Fruit fly (Drosophila melanogaster) whole organism, embryonic: ENCODE results near the gene CG45049.
A peak's percentile ranks its signal among the peaks of the same experiment; 100 is the strongest.

Experiments used
- Bgb ChIP-seq: fragments of 200-800 bp; sonication (Bioruptor generic); IDR thresholded peaks from 2 replicates; pipeline ENCODE4 v1.3.6; 2022; ENCODE audit warnings: missing biosample characterization, missing genetic modification characterization; ENCODE audit not compliant: partially characterized antibody
- CG10209 ChIP-seq: fragments of 200-800 bp; sonication (Bioruptor generic); optimal IDR thresholded peaks from 3 replicates; lab custom pipeline; 2017; ENCODE audit warnings: missing biosample characterization, mild to moderate bottlenecking, missing genetic modification characterization, missing genetic modification reagents
- CG10462 ChIP-seq: fragments of 200-800 bp; sonication (Bioruptor generic); optimal IDR thresholded peaks from 2 replicates; lab custom pipeline; 2016; ENCODE audit warnings: missing biosample characterization, missing genetic modification characterization
- CG10543 ChIP-seq: fragments of 200-800 bp; sonication (Bioruptor generic); optimal IDR thresholded peaks from 3 replicates; lab custom pipeline; 2017; ENCODE audit warnings: missing biosample characterization, mild to moderate bottlenecking, missing genetic modification characterization, moderate library complexity
- CG10959 ChIP-seq: fragments of 200-800 bp; sonication (Bioruptor generic); IDR thresholded peaks from 2 replicates; pipeline ENCODE4 v1.3.6; 2022; ENCODE audit warnings: missing biosample characterization, missing genetic modification characterization
- CG13123 ChIP-seq: fragments of 200-800 bp; sonication (Bioruptor generic); optimal IDR thresholded peaks from 2 replicates; lab custom pipeline; 2016; ENCODE audit warnings: missing biosample characterization, missing genetic modification characterization
- CG14667 ChIP-seq: fragments of 200-800 bp; sonication (Bioruptor generic); IDR thresholded peaks from 2 replicates; pipeline ENCODE4 v1.3.6; 2022; ENCODE audit warnings: missing biosample characterization, missing genetic modification characterization
- CG18476 ChIP-seq: fragments of 200-800 bp; sonication (Bioruptor generic); optimal IDR thresholded peaks from 2 replicates; lab custom pipeline; 2016; ENCODE audit warnings: missing biosample characterization, mild to moderate bottlenecking, missing genetic modification characterization
- CG31365 ChIP-seq: fragments of 200-800 bp; sonication (Bioruptor generic); optimal IDR thresholded peaks from 2 replicates; lab custom pipeline; 2018; ENCODE audit warnings: missing biosample characterization, mild to moderate bottlenecking, missing genetic modification characterization
- CG3726 ChIP-seq: fragments of 200-800 bp; sonication (Bioruptor generic); IDR thresholded peaks from 3 replicates; pipeline ENCODE4, ENCODE4 v1.3.6; 2022; ENCODE audit warnings: missing biosample characterization, missing genetic modification characterization
- CG3847 ChIP-seq: fragments of 200-800 bp; sonication (Bioruptor generic); IDR thresholded peaks from 2 replicates; pipeline ENCODE4 v1.3.6; 2022; ENCODE audit warnings: missing biosample characterization, missing genetic modification characterization
- CG4328 ChIP-seq: fragments of 200-800 bp; sonication (Bioruptor generic); optimal IDR thresholded peaks from 3 replicates; lab custom pipeline; 2017; ENCODE audit warnings: missing biosample characterization, missing genetic modification reagents, missing genetic modification characterization
- CG6854 ChIP-seq: fragments of 200-800 bp; sonication (Bioruptor generic); optimal IDR thresholded peaks from 3 replicates; lab custom pipeline; 2017; ENCODE audit warnings: missing biosample characterization, mild to moderate bottlenecking, missing genetic modification characterization
- CG7372 ChIP-seq: fragments of 200-800 bp; sonication (Bioruptor generic); IDR thresholded peaks from 2 replicates; pipeline ENCODE4 v1.3.6; 2022; ENCODE audit warnings: missing biosample characterization, missing genetic modification characterization
- CG7556 ChIP-seq: fragments of 200-800 bp; sonication (Bioruptor generic); optimal IDR thresholded peaks from 2 replicates; lab custom pipeline; 2017; ENCODE audit warnings: missing biosample characterization, mild to moderate bottlenecking, missing genetic modification characterization
- CG7786 ChIP-seq: fragments of 200-800 bp; sonication (Bioruptor generic); optimal IDR thresholded peaks from 2 replicates; lab custom pipeline; 2016; ENCODE audit warnings: missing biosample characterization, missing genetic modification characterization
- CG7928 ChIP-seq: fragments of 200-800 bp; sonication (Bioruptor generic); optimal IDR thresholded peaks from 2 replicates; lab custom pipeline; 2017; ENCODE audit warnings: missing biosample characterization, mild to moderate bottlenecking, missing genetic modification characterization
- CG7963 ChIP-seq: fragments of 200-800 bp; sonication (Bioruptor generic); IDR thresholded peaks from 3 replicates; pipeline ENCODE4 v1.3.6; 2022; ENCODE audit warnings: missing biosample characterization, missing genetic modification characterization; ENCODE audit not compliant: partially characterized antibody
- CG8281 ChIP-seq: fragments of 200-800 bp; sonication (Bioruptor generic); optimal IDR thresholded peaks from 2 replicates; lab custom pipeline; 2018; ENCODE audit warnings: missing biosample characterization, mild to moderate bottlenecking, missing genetic modification characterization, moderate library complexity
- CG9609 ChIP-seq: fragments of 200-800 bp; sonication (Bioruptor generic); optimal IDR thresholded peaks from 3 replicates; lab custom pipeline; 2016; ENCODE audit warnings: missing biosample characterization, missing genetic modification characterization
- CG9797 ChIP-seq: fragments of 200-800 bp; sonication (Bioruptor generic); optimal IDR thresholded peaks from 3 replicates; lab custom pipeline; 2018; ENCODE audit warnings: missing biosample characterization, mild to moderate bottlenecking, missing genetic modification characterization
- CG9817 ChIP-seq: fragments of 200-800 bp; sonication (Bioruptor generic); optimal IDR thresholded peaks from 2 replicates; lab custom pipeline; 2018; ENCODE audit warnings: missing biosample characterization, mild to moderate bottlenecking, missing genetic modification characterization, moderate library complexity
- Dip2 ChIP-seq: fragments of 200-800 bp; sonication (Bioruptor generic); IDR thresholded peaks from 2 replicates; pipeline ENCODE4 v1.3.6; 2022; ENCODE audit warnings: missing biosample characterization, missing genetic modification characterization
- E2f1 ChIP-seq: fragments of 200-800 bp; sonication (Bioruptor generic); IDR thresholded peaks from 2 replicates; pipeline ENCODE4 v1.3.6; 2022; ENCODE audit warnings: missing biosample characterization, missing genetic modification characterization
- ERR ChIP-seq: fragments of 200-800 bp; sonication (Bioruptor generic); optimal IDR thresholded peaks from 2 replicates; lab custom pipeline; 2016; ENCODE audit warnings: missing biosample characterization, missing genetic modification characterization
- H15 ChIP-seq: fragments of 200-800 bp; sonication (Bioruptor generic); IDR thresholded peaks from 3 replicates; pipeline ENCODE4 v1.3.6; 2022; ENCODE audit warnings: missing biosample characterization, missing genetic modification characterization
- HmgZ ChIP-seq: fragments of 200-800 bp; sonication (Bioruptor generic); optimal IDR thresholded peaks from 2 replicates; lab custom pipeline; 2018; ENCODE audit warnings: missing biosample characterization, mild to moderate bottlenecking, missing genetic modification characterization
- Hr39 ChIP-seq: fragments of >200 bp; optimal IDR thresholded peaks from 2 replicates; lab custom pipeline; 2017
- Stat92E ChIP-seq, 3 experiments: fragments of >200 bp in 2 of 3; fragments of 200-800 bp in 1 of 3; sonication (Bioruptor generic) in 1 of 3; optimal IDR thresholded peaks; 2 replicates each; lab custom pipeline; 2017 to 2019; ENCODE audit warnings: missing biosample characterization in 3 of 3, missing genetic modification characterization in 3 of 3, mild to moderate bottlenecking in 1 of 3, moderate library complexity in 1 of 3
- Xbp1 ChIP-seq: fragments of 200-800 bp; sonication (Bioruptor generic); optimal IDR thresholded peaks from 3 replicates; lab custom pipeline; 2016; ENCODE audit warnings: missing biosample characterization, mild to moderate bottlenecking, missing genetic modification characterization
- Xrp1 ChIP-seq: fragments of 200-800 bp; sonication (Bioruptor generic); IDR thresholded peaks from 2 replicates; pipeline ENCODE4 v1.3.6; 2022; ENCODE audit warnings: missing biosample characterization, missing genetic modification characterization
- amos ChIP-seq: fragments of 200-800 bp; sonication (Bioruptor generic); IDR thresholded peaks from 2 replicates; pipeline ENCODE4 v1.3.6; 2022; ENCODE audit warnings: missing biosample characterization, missing genetic modification characterization; ENCODE audit not compliant: partially characterized antibody
- cad ChIP-seq: fragments of >200 bp; optimal IDR thresholded peaks from 2 replicates; lab custom pipeline; 2017; ENCODE audit warnings: missing biosample characterization, missing genetic modification characterization
- dati ChIP-seq: fragments of 200-800 bp; sonication (Bioruptor generic); IDR thresholded peaks from 2 replicates; pipeline ENCODE4 v1.3.6; 2022; ENCODE audit warnings: missing biosample characterization, missing genetic modification characterization
- dmrt99B ChIP-seq: fragments of 200-800 bp; sonication (Bioruptor generic); optimal IDR thresholded peaks from 2 replicates; lab custom pipeline; 2018; ENCODE audit warnings: missing biosample characterization, mild to moderate bottlenecking, missing genetic modification characterization, moderate library complexity
- fd64A ChIP-seq: fragments of 200-800 bp; sonication (Bioruptor generic); optimal IDR thresholded peaks from 3 replicates; lab custom pipeline; 2018; ENCODE audit warnings: missing biosample characterization, mild to moderate bottlenecking, missing genetic modification characterization
- ftz-f1 ChIP-seq: fragments of 200-800 bp; sonication (Bioruptor generic); optimal IDR thresholded peaks from 2 replicates; lab custom pipeline; 2016; ENCODE audit warnings: missing biosample characterization, missing genetic modification characterization
- gfzf ChIP-seq: fragments of 200-800 bp; sonication (Bioruptor generic); optimal IDR thresholded peaks from 2 replicates; lab custom pipeline; 2016; ENCODE audit warnings: missing biosample characterization, mild to moderate bottlenecking, missing genetic modification characterization, moderate library complexity
- hb ChIP-seq: fragments of 200-800 bp; sonication (Bioruptor generic); IDR thresholded peaks from 3 replicates; pipeline ENCODE4 v1.3.6; 2022; ENCODE audit warnings: missing biosample characterization, missing genetic modification characterization; ENCODE audit not compliant: partially characterized antibody
- insv ChIP-seq, 2 experiments: fragments of 200-800 bp; sonication (Bioruptor generic); optimal IDR thresholded peaks; 3 replicates each; lab custom pipeline; 2016 to 2018; ENCODE audit warnings: missing biosample characterization in 2 of 2, missing genetic modification characterization in 2 of 2
- jing ChIP-seq: fragments of 200-800 bp; sonication (Bioruptor generic); optimal IDR thresholded peaks from 2 replicates; lab custom pipeline; 2018; ENCODE audit warnings: missing biosample characterization, mild to moderate bottlenecking, missing genetic modification characterization
- pzg ChIP-seq: fragments of 200-800 bp; sonication (Bioruptor generic); optimal IDR thresholded peaks from 3 replicates; lab custom pipeline; 2018; ENCODE audit warnings: missing biosample characterization, mild to moderate bottlenecking, missing genetic modification characterization, moderate library complexity
- row ChIP-seq: fragments of 200-800 bp; sonication (Bioruptor generic); IDR thresholded peaks from 3 replicates; pipeline ENCODE4 v1.3.6; 2022; ENCODE audit warnings: missing biosample characterization, missing genetic modification characterization
- sens ChIP-seq: fragments of 200-800 bp; sonication (Bioruptor generic); peaks from one replicate; lab custom pipeline; 2016; ENCODE audit warnings: missing biosample characterization, missing genetic modification characterization
- shn ChIP-seq: fragments of 200-800 bp; sonication (Bioruptor generic); optimal IDR thresholded peaks from 3 replicates; lab custom pipeline; 2016; ENCODE audit warnings: missing biosample characterization, missing genetic modification characterization
- sna ChIP-seq: fragments of 200-800 bp; sonication (Bioruptor generic); IDR thresholded peaks from 2 replicates; pipeline ENCODE4 v1.3.6; 2022; ENCODE audit warnings: missing biosample characterization, missing genetic modification characterization; ENCODE audit not compliant: partially characterized antibody
- sob ChIP-seq: fragments of 200-800 bp; sonication (Bioruptor generic); IDR thresholded peaks from 2 replicates; pipeline ENCODE4 v1.3.6; 2022; ENCODE audit warnings: missing biosample characterization, missing genetic modification characterization
- sr ChIP-seq: fragments of 200-800 bp; sonication (Bioruptor generic); IDR thresholded peaks from 3 replicates; pipeline ENCODE4 v1.3.6; 2022; ENCODE audit warnings: missing biosample characterization, missing genetic modification characterization
- unc-4 ChIP-seq: fragments of 200-800 bp; sonication (Bioruptor generic); IDR thresholded peaks from 2 replicates; pipeline ENCODE4 v1.3.6; 2022; ENCODE audit warnings: missing biosample characterization, missing genetic modification characterization; ENCODE audit not compliant: partially characterized antibody
- zen2 ChIP-seq: fragments of 200-800 bp; sonication (Bioruptor generic); IDR thresholded peaks from 3 replicates; pipeline ENCODE4 v1.3.6; 2022; ENCODE audit warnings: missing biosample characterization, missing genetic modification characterization; ENCODE audit not compliant: partially characterized antibody

Gene CG45049

DNA sequence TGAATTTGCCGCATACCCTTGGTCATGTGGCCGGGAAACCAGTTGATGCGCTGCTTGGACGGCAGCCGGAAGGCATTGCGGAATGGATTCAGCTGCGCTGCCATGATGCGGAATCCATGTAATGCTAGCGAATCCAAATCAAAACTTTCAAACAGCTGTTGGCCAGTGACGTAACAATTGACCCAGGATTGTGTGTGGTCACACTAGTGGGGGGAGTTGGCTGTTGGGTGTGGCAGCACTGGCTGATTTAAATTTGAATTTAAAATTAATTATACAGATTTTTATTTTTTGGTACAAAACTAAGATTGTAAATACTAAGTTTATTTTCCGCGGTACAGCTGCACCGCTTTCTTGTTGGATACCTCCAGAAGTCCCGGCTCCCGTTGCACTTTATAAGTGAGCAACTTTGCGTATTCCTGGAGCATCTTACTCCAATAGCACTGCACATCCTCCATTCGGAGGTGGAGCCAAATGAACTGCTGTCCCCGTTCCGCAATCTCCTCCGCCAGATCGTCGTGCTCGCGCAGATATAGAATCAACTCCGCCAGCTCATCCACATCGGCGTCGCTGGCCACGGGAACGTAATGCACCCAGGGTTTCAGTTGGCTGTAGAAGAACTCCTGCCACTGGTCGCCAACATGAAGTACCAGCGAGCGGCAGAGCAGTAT lies 20.8 kb downstream of the CG45049 start, which contains the start of gene CG17141 (continued):
- no peak; the same call in 2 of the 3 replicates for TF ChIP-seq hb (GFP tag; lab: Robert Waterston, UW)
- no peak for TF ChIP-seq CG9609 (GFP tag; lab: Kevin White, UChicago)
- TF ChIP-seq gfzf = peak; percentile 42
- no peak for TF ChIP-seq CG9817
- TF ChIP-seq CG3726 (GFP tag; lab: Robert Waterston, UW) = no peak
- TF ChIP-seq CG10959 = no peak
- TF ChIP-seq CG7372 (GFP tag; lab: Robert Waterston, UW) = no peak
- no peak for TF ChIP-seq shn (GFP tag; lab: Kevin White, UChicago)
- no peak for TF ChIP-seq H15
- TF ChIP-seq sr (GFP tag; lab: Robert Waterston, UW) = no peak
- TF ChIP-seq insv (GFP tag; optimal IDR thresholded peaks at IDR 0.05; lab: Kevin White, UChicago) = no peak
- no peak for TF ChIP-seq ftz-f1 (GFP tag; lab: Kevin White, UChicago)
- TF ChIP-seq pzg (GFP tag; lab: Kevin White, UChicago) = peak; percentile 90
- no peak for TF ChIP-seq fd64A (GFP tag; lab: Kevin White, UChicago)
- peak; percentile 47 for TF ChIP-seq unc-4
- no peak for TF ChIP-seq CG31365 (tag; lab: Kevin White, UChicago)
- TF ChIP-seq CG9797 (GFP tag; lab: Kevin White, UChicago) = peak; percentile 52
- TF ChIP-seq sob (GFP tag; lab: Robert Waterston, UW) = no peak
- peak; percentile 74 for TF ChIP-seq sens (GFP tag; lab: Kevin White, UChicago)
- no peak for TF ChIP-seq CG18476 (GFP tag; lab: Kevin White, UChicago)
- TF ChIP-seq ERR (GFP tag; lab: Kevin White, UChicago) = no peak
- TF ChIP-seq Hr39 (lab: Kevin White, UChicago) = no peak
- TF ChIP-seq E2f1 = no peak
- TF ChIP-seq CG13123 = no peak
- no peak for TF ChIP-seq CG6854
- peak; percentile 45; the same call in 1 of the 2 replicates for TF ChIP-seq Bgb (GFP tag; lab: Robert Waterston, UW)
- TF ChIP-seq Xrp1 (GFP tag; lab: Robert Waterston, UW) = no peak
- TF ChIP-seq CG7928 = no peak
- no peak for TF ChIP-seq CG4328 (GFP tag; lab: Kevin White, UChicago)
- no peak for TF ChIP-seq CG10209 (GFP tag; lab: Kevin White, UChicago)
- TF ChIP-seq jing (GFP tag; lab: Kevin White, UChicago) = no peak
- no peak for TF ChIP-seq zen2
- TF ChIP-seq CG8281 = no peak
- TF ChIP-seq dati (GFP tag; lab: Robert Waterston, UW) = no peak
- peak; percentile 40; the same call in 1 of the 2 replicates for TF ChIP-seq amos (GFP tag; lab: Robert Waterston, UW)
- no peak for TF ChIP-seq cad (GFP tag; lab: Kevin White, UChicago)
- TF ChIP-seq dmrt99B (tag; lab: Kevin White, UChicago) = no peak
- peak; percentile 27; the same call in 1 of the 2 replicates for TF ChIP-seq sna (GFP tag; lab: Robert Waterston, UW)
- TF ChIP-seq CG7556 = no peak
- peak; percentile 12; the same call in 1 of the 3 replicates for TF ChIP-seq row (GFP tag; lab: Robert Waterston, UW)
- TF ChIP-seq CG10543 = no peak
- no peak for TF ChIP-seq CG14667 (GFP tag; lab: Robert Waterston, UW)
- peak; percentile 64 for TF ChIP-seq CG3847 (GFP tag; lab: Robert Waterston, UW)
- TF ChIP-seq CG7786 = no peak
- no peak for TF ChIP-seq Stat92E (GFP tag; optimal IDR thresholded peaks at IDR 0.05; lab: Kevin White, UChicago)
- peak; percentile 55 for TF ChIP-seq HmgZ (tag; lab: Kevin White, UChicago)
- no peak for TF ChIP-seq Xbp1
- no peak for TF ChIP-seq CG10462 (GFP tag; lab: Kevin White, UChicago)
- TF ChIP-seq Dip2 (GFP tag; lab: Robert Waterston, UW) = no peak
- TF ChIP-seq CG7963 = no peak
